Worm (Caenorhabditis elegans) whole organism, L1 larva: Measurements from ENCODE around the gene F43G6.7.

ENCODE experiments used
- aly-2 ChIP-seq: fragments of 150-350 bp; optimal IDR thresholded peaks from 2 replicates; lab custom pipeline; 2014; ENCODE audit warnings: missing biosample characterization, missing genetic modification characterization
- efl-1 ChIP-seq, 4 experiments: fragments of 150-350 bp; optimal IDR thresholded peaks in 3 of 4; peaks in 1 of 4; 1 replicate in 1 of 4; 2 replicates in 3 of 4; lab custom pipeline; 2014; ENCODE audit warnings: missing biosample characterization in 2 of 4, missing genetic modification characterization in 2 of 4, missing genetic modification reagents in 2 of 4
- elt-3 ChIP-seq, 6 experiments: fragments of 150-350 bp in 1 of 6; sonication (generic microtip); optimal IDR thresholded peaks; 2 replicates each; lab custom pipeline; 2017 to 2018; ENCODE audit warnings: missing biosample characterization in 6 of 6, missing genetic modification characterization in 6 of 6, inconsistent platforms in 1 of 6
- fos-1 ChIP-seq: fragments of 150-350 bp; optimal IDR thresholded peaks from 2 replicates; lab custom pipeline; 2014; ENCODE audit warnings: missing biosample characterization, missing genetic modification characterization
- nhr-76 ChIP-seq: sonication (generic microtip); optimal IDR thresholded peaks from 2 replicates; lab custom pipeline; 2017; ENCODE audit warnings: missing biosample characterization, missing genetic modification characterization
- nhr-77 ChIP-seq: fragments of 150-350 bp; optimal IDR thresholded peaks from 2 replicates; lab custom pipeline; 2014; ENCODE audit warnings: missing biosample characterization, missing genetic modification characterization
- snpc-4 ChIP-seq: fragments of 150-350 bp; optimal IDR thresholded peaks from 2 replicates; lab custom pipeline; 2014; ENCODE audit warnings: missing biosample characterization, missing genetic modification characterization
- unc-62 ChIP-seq: fragments of 150-350 bp; optimal IDR thresholded peaks from 2 replicates; lab custom pipeline; 2014; ENCODE audit warnings: missing biosample characterization, missing genetic modification reagents, missing genetic modification characterization
- zag-1 ChIP-seq: fragments of 150-350 bp; optimal IDR thresholded peaks from 2 replicates; lab custom pipeline; 2014; ENCODE audit warnings: missing biosample characterization, missing genetic modification characterization
- zip-4 ChIP-seq: fragments of 200-800 bp; sonication (Bioruptor generic); optimal IDR thresholded peaks from 2 replicates; lab custom pipeline; 2018; ENCODE audit warnings: mild to moderate bottlenecking, missing genetic modification characterization, moderate library complexity, missing compliant biosample characterization
- ztf-11 ChIP-seq, 2 experiments: sonication (generic microtip); optimal IDR thresholded peaks; 2 replicates each; lab custom pipeline; 2016 to 2017; ENCODE audit warnings: missing genetic modification characterization in 2 of 2, missing biosample characterization in 1 of 2, missing compliant biosample characterization in 1 of 2

- TF ChIP-seq efl-1 (optimal IDR thresholded peaks at IDR 0.05; lab: Kevin White, UChicago) (no peak), efl-1 (GFP tag; optimal IDR thresholded peaks at IDR 0.05 in 1 of 2; lab: Kevin White, UChicago) (no peak), nhr-77 (tag; lab: Kevin White, UChicago) (no peak), nhr-76 (no peak), unc-62 (GFP tag; lab: Kevin White, UChicago) (no peak), zip-4 (GFP tag; lab: Kevin White, UChicago) (no peak), elt-3 (tag; optimal IDR thresholded peaks at IDR 0.05; lab: Kevin White, UChicago) (no peak), aly-2 (tag; lab: Kevin White, UChicago) (no peak), zag-1 (tag; lab: Kevin White, UChicago) (no peak), fos-1 (tag; lab: Kevin White, UChicago) (no peak), snpc-4 (tag; lab: Kevin White, UChicago) (no peak), ztf-11 (tag; optimal IDR thresholded peaks at IDR 0.05; lab: Kevin White, UChicago) (no peak)
These were observed 1.6 kb upstream of the F43G6.7 start, which contains the start of gene F43G6.10 for ce11 chrII:11808979-11809378.
